Worm (Caenorhabditis elegans) whole organism, L1 larva: ENCODE results near the gene tomm-70.

Experiments used
- nhr-12 ChIP-seq: sonication (generic microtip); optimal IDR thresholded peaks from 2 replicates; lab custom pipeline; 2017; ENCODE audit warnings: missing biosample characterization, missing genetic modification characterization
- snpc-4 ChIP-seq: fragments of 150-350 bp; optimal IDR thresholded peaks from 2 replicates; lab custom pipeline; 2014; ENCODE audit warnings: missing biosample characterization, missing genetic modification characterization
- zag-1 ChIP-seq: fragments of 150-350 bp; optimal IDR thresholded peaks from 2 replicates; lab custom pipeline; 2014; ENCODE audit warnings: missing biosample characterization, missing genetic modification characterization

- TF ChIP-seq nhr-12 (tag; lab: Kevin White, UChicago) (no peak), snpc-4 (tag; lab: Kevin White, UChicago) (no peak), zag-1 (no peak)
Observed at ce11 chrIII:8742584-8742983, 12.0 kb downstream of the tomm-70 start.
